Fruit fly (Drosophila melanogaster): ENCODE data around the gene Ir7f.

Gene Ir7f

dm6 chrX:7901153-7902038, 17.6 kb upstream of the Ir7f start, which contains the start of the genes RpS6 and bys (continued):
- TF ChIP-seq CG11294 (GFP tag; IDR thresholded peaks at IDR 0.05) (no peak), dac (GFP tag; optimal IDR thresholded peaks at IDR 0.05) (no peak), CG6808 (GFP tag; optimal IDR thresholded peaks at IDR 0.05) (peak; percentile 27), CG34406 (GFP tag; optimal IDR thresholded peaks at IDR 0.05) (peak; percentile 31), CG3919 (GFP tag; optimal IDR thresholded peaks at IDR 0.05) (peak; percentile 68), Sox102F (GFP tag; optimal IDR thresholded peaks at IDR 0.05) (peak; percentile 74), CG8319 (GFP tag; optimal IDR thresholded peaks at IDR 0.05) (peak; percentile 6), CG9139 (GFP tag; optimal IDR thresholded peaks at IDR 0.05) (peak; percentile 64), CG10669 (GFP tag; optimal IDR thresholded peaks at IDR 0.05) (peak; percentile 43), spab (GFP tag; optimal IDR thresholded peaks at IDR 0.05) (no peak), CG11762 (GFP tag; optimal IDR thresholded peaks at IDR 0.05; ENCODE audit: insufficient read depth) (no peak), CG1621 (tag; optimal IDR thresholded peaks at IDR 0.05) (peak; percentile 11), CG10631 (GFP tag; optimal IDR thresholded peaks at IDR 0.05) (peak; percentile 47), eg (GFP tag; IDR thresholded peaks at IDR 0.05) (peak; percentile 46), Hr4 (GFP tag; optimal IDR thresholded peaks at IDR 0.05) (no peak), Gug (GFP tag; IDR thresholded peaks at IDR 0.05) (peak; percentile 15; the same call in 1 of the 2 replicates), CG16779 (tag; optimal IDR thresholded peaks at IDR 0.05) (no peak), Hr39 (GFP tag; optimal IDR thresholded peaks at IDR 0.05) (peak; percentile 22)

dm6 chrX:7900659-7901058, 16.8 kb upstream of the Ir7f start:
- peak; percentile 38 for TF ChIP-seq svp (GFP tag)
- TF ChIP-seq CG10669 (GFP tag; optimal IDR thresholded peaks at IDR 0.05): no peak

dm6 chrX:7893411-7894122, 9.7 kb upstream of the Ir7f start, which contains the start of the genes CG45089, ND-MNLL and p115:
Gene CG45089, minus strand, starts transcription at chrX:7893798.
Gene ND-MNLL, minus strand, starts transcription at chrX:7893798.
Gene p115, plus strand, starts transcription at chrX:7894031.
- peak in 1 of 2 experiments; percentile 10 for TF ChIP-seq salr (GFP tag; optimal IDR thresholded peaks at IDR 0.05)
- TF ChIP-seq acj6 (GFP tag; optimal IDR thresholded peaks at IDR 0.05): peak; percentile 51
- peak; percentile 57 for TF ChIP-seq Eip93F (GFP tag; optimal IDR thresholded peaks at IDR 0.05)
- TF ChIP-seq CG6163 (GFP tag; IDR thresholded peaks at IDR 0.05): peak; percentile 56; the same call in 2 of the 3 replicates
- TF ChIP-seq Eip75B (GFP tag; optimal IDR thresholded peaks at IDR 0.05): peak; percentile 35
- no peak for TF ChIP-seq CG4318 (GFP tag; optimal IDR thresholded peaks at IDR 0.05)
- no peak for TF ChIP-seq CG16779 (tag; optimal IDR thresholded peaks at IDR 0.05)
- TF ChIP-seq CG11762 (GFP tag; optimal IDR thresholded peaks at IDR 0.05; ENCODE audit: insufficient read depth): no peak
- peak; percentile 6 for TF ChIP-seq CG32006 (GFP tag; optimal IDR thresholded peaks at IDR 0.05)
- TF ChIP-seq Smox (GFP tag; optimal IDR thresholded peaks at IDR 0.05): peak; percentile 57
- TF ChIP-seq Met (GFP tag; optimal IDR thresholded peaks at IDR 0.05): peak; percentile 52
- peak; percentile 61 for TF ChIP-seq pdm3 (GFP tag; optimal IDR thresholded peaks at IDR 0.05)
- TF ChIP-seq CG34406 (GFP tag; optimal IDR thresholded peaks at IDR 0.05): peak; percentile 28
- no peak for TF ChIP-seq fd59A (GFP tag; optimal IDR thresholded peaks at IDR 0.05)
- TF ChIP-seq cyc (GFP tag; optimal IDR thresholded peaks at IDR 0.05): peak; percentile 46
- TF ChIP-seq vri (GFP tag; optimal IDR thresholded peaks at IDR 0.05): peak; percentile 70
- TF ChIP-seq Ets96B (tag; optimal IDR thresholded peaks at IDR 0.05): peak; percentile 48
- peak; percentile 65 for TF ChIP-seq svp (GFP tag)
- TF ChIP-seq Eip78C (GFP tag): peak; percentile 58
- TF ChIP-seq CG11902 (GFP tag; optimal IDR thresholded peaks at IDR 0.05): peak; percentile 1
- peak; percentile 73 for TF ChIP-seq CG10631 (GFP tag; optimal IDR thresholded peaks at IDR 0.05)
- no peak for TF ChIP-seq CG6276 (GFP tag; optimal IDR thresholded peaks at IDR 0.05)
- peak; percentile 59 for TF ChIP-seq esn (GFP tag; optimal IDR thresholded peaks at IDR 0.05)
- peak; percentile 49; the same call in 2 of the 3 replicates for TF ChIP-seq eg (GFP tag; IDR thresholded peaks at IDR 0.05)
- no peak for TF ChIP-seq net (GFP tag; optimal IDR thresholded peaks at IDR 0.05)
- peak; percentile 24 for TF ChIP-seq dsx (GFP tag; optimal IDR thresholded peaks at IDR 0.05; ENCODE audit: poor library complexity, severe bottlenecking)
- TF ChIP-seq ss (GFP tag; optimal IDR thresholded peaks at IDR 0.05): peak in 1 of 2 experiments; percentile 4
- no peak for TF ChIP-seq fd85E (GFP tag; optimal IDR thresholded peaks at IDR 0.05)
- no peak for TF ChIP-seq Lpt (GFP tag; optimal IDR thresholded peaks at IDR 0.05)
- no peak for TF ChIP-seq Blimp-1 (GFP tag; optimal IDR thresholded peaks at IDR 0.05)
- TF ChIP-seq Hr39 (GFP tag; optimal IDR thresholded peaks at IDR 0.05): peak; percentile 48

All from whole organism, prepupa.